Worm (Caenorhabditis elegans): Measurements from ENCODE around the gene dpy-4.

DNA sequence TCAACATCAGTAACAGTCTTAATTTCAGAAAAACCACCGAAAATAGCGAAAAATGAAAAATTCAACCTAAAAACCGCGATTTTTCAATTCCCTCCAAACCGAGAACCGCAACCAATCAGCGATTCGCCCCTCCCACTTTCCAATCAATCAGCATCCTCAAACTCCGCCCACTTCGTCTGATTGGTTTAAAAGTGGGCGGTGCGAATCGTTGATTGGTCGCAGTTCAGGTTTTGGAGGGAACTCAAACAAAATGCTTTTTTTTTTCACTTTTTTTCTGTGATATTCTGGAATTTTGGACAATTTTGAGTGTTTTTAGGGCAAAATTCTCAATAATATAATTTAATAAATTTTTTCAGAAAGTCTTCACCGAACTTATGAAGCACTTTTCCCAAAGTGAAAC, 41.3 kb upstream of the dpy-4 start:
- TF ChIP-seq him-1 (tag; optimal IDR thresholded peaks at IDR 0.05) (no peak), dao-5 (tag; optimal IDR thresholded peaks at IDR 0.05) (no peak)
